In the genomic region with DNA sequence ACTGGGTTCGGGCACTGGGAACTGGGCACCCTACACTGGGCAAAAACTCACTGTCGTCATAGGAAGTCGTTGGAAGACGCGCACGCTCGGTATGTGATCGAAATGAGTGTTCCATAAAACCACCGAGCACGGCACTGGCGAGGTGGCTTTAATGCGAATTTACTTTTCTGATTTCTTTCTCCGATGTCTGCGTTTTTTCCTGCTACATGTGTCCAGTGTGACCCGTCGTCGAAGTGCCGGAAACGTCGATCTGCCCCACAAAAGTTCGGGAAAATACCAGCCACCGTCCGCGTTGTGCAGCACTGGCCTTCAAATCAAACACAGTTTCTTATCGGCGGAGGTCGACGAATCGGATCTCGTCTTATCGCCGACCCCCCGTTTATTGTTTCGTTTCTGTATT, we compare ENCODE assay signal across 1 fruit fly cellular context.
TF ChIP-seq lines count a peak whose summit lies in the region.

TSS of gene Kdm5 (minus strand) at position 255 of the 400 bp plus-strand sequence.

TF ChIP-seq in whole organism, embryonic, 481 proteins besides CTCF, POLR2A, EP300 and RAD21 (continued from another document and continues in another):
- TF ChIP-seq Sox102F (GFP tag; optimal IDR thresholded peaks at IDR 0.05; lab: Kevin White, UChicago), result no peak
- TF ChIP-seq Eip74EF (GFP tag; optimal IDR thresholded peaks at IDR 0.05; lab: Kevin White, UChicago), result no peak
- no peak for TF ChIP-seq CG31388 (GFP tag; optimal IDR thresholded peaks at IDR 0.05; lab: Kevin White, UChicago)
- no peak for TF ChIP-seq CG6683 (GFP tag; optimal IDR thresholded peaks at IDR 0.05; lab: Kevin White, UChicago)
- TF ChIP-seq ro (GFP tag; IDR thresholded peaks at IDR 0.05; lab: Robert Waterston, UW), result no peak
- no peak for TF ChIP-seq NfI (GFP tag; optimal IDR thresholded peaks at IDR 0.05; lab: Kevin White, UChicago)
- TF ChIP-seq org-1 (GFP tag; optimal IDR thresholded peaks at IDR 0.05; lab: Kevin White, UChicago), result no peak
- TF ChIP-seq vvl (GFP tag; IDR thresholded peaks at IDR 0.05; lab: Robert Waterston, UW), result peak; percentile 61
- no peak for TF ChIP-seq Hey (tag; optimal IDR thresholded peaks at IDR 0.05; lab: Kevin White, UChicago)
- no peak for TF ChIP-seq CG2202 (tag; optimal IDR thresholded peaks at IDR 0.05; lab: Kevin White, UChicago)
- peak; percentile 30 for TF ChIP-seq CG9727 (GFP tag; optimal IDR thresholded peaks at IDR 0.05; lab: Kevin White, UChicago)
- TF ChIP-seq gem (tag; optimal IDR thresholded peaks at IDR 0.05; lab: Kevin White, UChicago), result no peak
- TF ChIP-seq D19A (tag; optimal IDR thresholded peaks at IDR 0.05; lab: Kevin White, UChicago), result no peak
- no peak for TF ChIP-seq dimm (GFP tag; IDR thresholded peaks at IDR 0.05; lab: Robert Waterston, UW)
- peak; percentile 44 for TF ChIP-seq dm (GFP tag; optimal IDR thresholded peaks at IDR 0.05; lab: Kevin White, UChicago)
- TF ChIP-seq stwl (tag; optimal IDR thresholded peaks at IDR 0.05; lab: Kevin White, UChicago), result peak; percentile 71
- no peak for TF ChIP-seq gsb-n (tag; optimal IDR thresholded peaks at IDR 0.05; lab: Kevin White, UChicago)
- no peak for TF ChIP-seq zf30C (GFP tag; optimal IDR thresholded peaks at IDR 0.05; lab: Kevin White, UChicago)
- TF ChIP-seq lilli (GFP tag; optimal IDR thresholded peaks at IDR 0.05; lab: Kevin White, UChicago), result peak; percentile 13
- TF ChIP-seq CG3726 (GFP tag; IDR thresholded peaks at IDR 0.05; lab: Robert Waterston, UW), result no peak
- no peak for TF ChIP-seq unpg (GFP tag; optimal IDR thresholded peaks at IDR 0.05; lab: Kevin White, UChicago)
- TF ChIP-seq Sry-β (GFP tag; optimal IDR thresholded peaks at IDR 0.05; lab: Kevin White, UChicago), result no peak
- 0 out of 2 replicates have a peak, but pooled peaks have one; percentile 14 for TF ChIP-seq CG6689 (GFP tag; IDR thresholded peaks at IDR 0.05; lab: Robert Waterston, UW)
- TF ChIP-seq Adf1 (GFP tag; IDR thresholded peaks at IDR 0.05; lab: Robert Waterston, UW), result 0 out of 2 replicates have a peak, but pooled peaks have one; percentile 27
- TF ChIP-seq CG8359 (GFP tag; optimal IDR thresholded peaks at IDR 0.05; lab: Kevin White, UChicago; ENCODE audit: borderline replicate concordance), result peak; percentile 16
- TF ChIP-seq Poxn (GFP tag; IDR thresholded peaks at IDR 0.05; lab: Robert Waterston, UW), result no peak
- peak; percentile 43 for TF ChIP-seq BEAF-32 (GFP tag; optimal IDR thresholded peaks at IDR 0.05; lab: Kevin White, UChicago)
- TF ChIP-seq dysf (GFP tag; IDR thresholded peaks at IDR 0.05; lab: Robert Waterston, UW), result no peak; the same call in 2 of the 3 replicates
- no peak; the same call in 1 of the 2 replicates for TF ChIP-seq bbx (GFP tag; IDR thresholded peaks at IDR 0.05; lab: Robert Waterston, UW; ENCODE audit: partially characterized antibody)
- TF ChIP-seq sr (GFP tag; IDR thresholded peaks at IDR 0.05; lab: Robert Waterston, UW), result no peak
- TF ChIP-seq CG42726 (GFP tag; IDR thresholded peaks at IDR 0.05; lab: Robert Waterston, UW; ENCODE audit: partially characterized antibody), result no peak
- TF ChIP-seq lov (optimal IDR thresholded peaks at IDR 0.05; lab: Kevin White, UChicago), result no peak
- no peak for TF ChIP-seq lov (GFP tag; IDR thresholded peaks at IDR 0.05; lab: Robert Waterston, UW)
- TF ChIP-seq CG7987 (GFP tag; optimal IDR thresholded peaks at IDR 0.05; lab: Kevin White, UChicago), result peak; percentile 47
- no peak for TF ChIP-seq CG5953 (GFP tag; IDR thresholded peaks at IDR 0.05; lab: Robert Waterston, UW)
- no peak for TF ChIP-seq sd (tag; optimal IDR thresholded peaks at IDR 0.05; lab: Kevin White, UChicago)
- TF ChIP-seq MTF-1 (GFP tag; optimal IDR thresholded peaks at IDR 0.05; lab: Kevin White, UChicago; ENCODE audit: borderline replicate concordance), result peak; percentile 30
- peak; percentile 90 for TF ChIP-seq grn (GFP tag; optimal IDR thresholded peaks at IDR 0.05; lab: Kevin White, UChicago)
- no peak for TF ChIP-seq ac (GFP tag; optimal IDR thresholded peaks at IDR 0.05; lab: Kevin White, UChicago)
- TF ChIP-seq CG7839 (tag; optimal IDR thresholded peaks at IDR 0.05; lab: Kevin White, UChicago), result peak; percentile 4
- peak; percentile 57 for TF ChIP-seq Atf6 (GFP tag; IDR thresholded peaks at IDR 0.05; lab: Robert Waterston, UW)
- TF ChIP-seq CG1603 (tag; optimal IDR thresholded peaks at IDR 0.05; lab: Kevin White, UChicago), result peak; percentile 82
- no peak for TF ChIP-seq hkb (optimal IDR thresholded peaks at IDR 0.05; lab: Kevin White, UChicago)
- peak; percentile 41; the same call in 1 of the 2 replicates for TF ChIP-seq hkb (GFP tag; IDR thresholded peaks at IDR 0.05; lab: Robert Waterston, UW)
- TF ChIP-seq p53 (GFP tag; optimal IDR thresholded peaks at IDR 0.05; lab: Kevin White, UChicago), result peak; percentile 22
- TF ChIP-seq Lhr (GFP tag; optimal IDR thresholded peaks at IDR 0.05; lab: Kevin White, UChicago), result peak; percentile 60
- peak; percentile 44 for TF ChIP-seq CG17802 (tag; optimal IDR thresholded peaks at IDR 0.05; lab: Kevin White, UChicago)
- peak; percentile 64 for TF ChIP-seq CG33213 (GFP tag; optimal IDR thresholded peaks at IDR 0.05; lab: Kevin White, UChicago)
- TF ChIP-seq z (GFP tag; IDR thresholded peaks at IDR 0.05; lab: Robert Waterston, UW), result no peak
- peak; percentile 19 for TF ChIP-seq CG34376 (GFP tag; optimal IDR thresholded peaks at IDR 0.05; lab: Kevin White, UChicago)
- TF ChIP-seq Oli (tag; optimal IDR thresholded peaks at IDR 0.05; lab: Kevin White, UChicago), result no peak
- peak in 1 of 2 experiments; percentile 12 for TF ChIP-seq crp (GFP tag; optimal IDR thresholded peaks at IDR 0.05; lab: Kevin White, UChicago)
- no peak for TF ChIP-seq CG4707 (GFP tag; optimal IDR thresholded peaks at IDR 0.05; lab: Kevin White, UChicago)
- TF ChIP-seq fd102C (GFP tag; optimal IDR thresholded peaks at IDR 0.05; lab: Kevin White, UChicago), result no peak
- no peak for TF ChIP-seq CG17612 (GFP tag; IDR thresholded peaks at IDR 0.05; lab: Robert Waterston, UW)
- no peak for TF ChIP-seq Ravus (GFP tag; IDR thresholded peaks at IDR 0.05; lab: Robert Waterston, UW)
- peak; percentile 61 for TF ChIP-seq CG9932 (GFP tag; IDR thresholded peaks at IDR 0.05; lab: Robert Waterston, UW)
- TF ChIP-seq CG10543 (GFP tag; optimal IDR thresholded peaks at IDR 0.05; lab: Kevin White, UChicago), result peak; percentile 78
- no peak for TF ChIP-seq kay (GFP tag; optimal IDR thresholded peaks at IDR 0.05; lab: Kevin White, UChicago)
- TF ChIP-seq CG12391 (tag; optimal IDR thresholded peaks at IDR 0.05; lab: Kevin White, UChicago), result peak; percentile 9
- TF ChIP-seq Doc2 (GFP tag; IDR thresholded peaks at IDR 0.05; lab: Robert Waterston, UW), result no peak
- peak; percentile 39 for TF ChIP-seq Meics (GFP tag; optimal IDR thresholded peaks at IDR 0.05; lab: Kevin White, UChicago)
- TF ChIP-seq ewg (GFP tag; optimal IDR thresholded peaks at IDR 0.05; lab: Kevin White, UChicago), result peak; percentile 51
- no peak for TF ChIP-seq fd96Cb (tag; optimal IDR thresholded peaks at IDR 0.05; lab: Kevin White, UChicago)
- no peak for TF ChIP-seq CG4282 (GFP tag; optimal IDR thresholded peaks at IDR 0.05; lab: Kevin White, UChicago)
- 0 out of 4 replicates have a peak, but pooled peaks have one; percentile 59 for TF ChIP-seq chinmo (GFP tag; IDR thresholded peaks at IDR 0.05; lab: Robert Waterston, UW; ENCODE audit: partially characterized antibody)
- TF ChIP-seq H2.0 (GFP tag; IDR thresholded peaks at IDR 0.05; lab: Robert Waterston, UW), result no peak
- peak; percentile 41 for TF ChIP-seq B-H2 (GFP tag; optimal IDR thresholded peaks at IDR 0.05; lab: Kevin White, UChicago)
- TF ChIP-seq Lim3 (GFP tag; IDR thresholded peaks at IDR 0.05; lab: Robert Waterston, UW), result no peak
- no peak for TF ChIP-seq BtbVII (GFP tag; optimal IDR thresholded peaks at IDR 0.05; lab: Kevin White, UChicago)
- peak; percentile 25 for TF ChIP-seq CG18599 (GFP tag; optimal IDR thresholded peaks at IDR 0.05; lab: Kevin White, UChicago)
- peak; percentile 49; the same call in 1 of the 2 replicates for TF ChIP-seq sob (GFP tag; IDR thresholded peaks at IDR 0.05; lab: Robert Waterston, UW)
- peak; percentile 42 for TF ChIP-seq CG17829 (tag; optimal IDR thresholded peaks at IDR 0.05; lab: Kevin White, UChicago)
- TF ChIP-seq CG2116 (GFP tag; optimal IDR thresholded peaks at IDR 0.05; lab: Kevin White, UChicago), result peak; percentile 26
- TF ChIP-seq fu2 (GFP tag; optimal IDR thresholded peaks at IDR 0.05; lab: Kevin White, UChicago), result peak; percentile 35
- TF ChIP-seq pros (GFP tag; optimal IDR thresholded peaks at IDR 0.05; lab: Kevin White, UChicago), result no peak
- TF ChIP-seq sisA (GFP tag; IDR thresholded peaks at IDR 0.05; lab: Robert Waterston, UW), result no peak
- TF ChIP-seq crol (GFP tag; IDR thresholded peaks at IDR 0.05; lab: Robert Waterston, UW), result peak; percentile 48; the same call in 1 of the 2 replicates
- no peak for TF ChIP-seq CG15479 (GFP tag; optimal IDR thresholded peaks at IDR 0.05; lab: Kevin White, UChicago)
- peak; percentile 64 for TF ChIP-seq lab (GFP tag; optimal IDR thresholded peaks at IDR 0.05; lab: Kevin White, UChicago)
- no peak for TF ChIP-seq esg (GFP tag; conservative IDR thresholded peaks at IDR 0.05; lab: Robert Waterston, UW)
- peak; percentile 91 for TF ChIP-seq MESR4 (GFP tag; optimal IDR thresholded peaks at IDR 0.05; lab: Kevin White, UChicago)
- TF ChIP-seq ERR (GFP tag; optimal IDR thresholded peaks at IDR 0.05; lab: Kevin White, UChicago), result no peak
- TF ChIP-seq D19B (GFP tag; optimal IDR thresholded peaks at IDR 0.05; lab: Kevin White, UChicago), result no peak
- TF ChIP-seq CG15011 (GFP tag; optimal IDR thresholded peaks at IDR 0.05; lab: Kevin White, UChicago), result no peak
- TF ChIP-seq CG10366 (GFP tag; IDR thresholded peaks at IDR 0.05; lab: Robert Waterston, UW), result peak; percentile 24; the same call in 1 of the 2 replicates
- TF ChIP-seq Nf-YC (tag; optimal IDR thresholded peaks at IDR 0.05; lab: Kevin White, UChicago), result peak; percentile 68
- no peak for TF ChIP-seq Dip2 (GFP tag; IDR thresholded peaks at IDR 0.05; lab: Robert Waterston, UW)
- peak; percentile 62; the same call in 1 of the 3 replicates for TF ChIP-seq ken (GFP tag; IDR thresholded peaks at IDR 0.05; lab: Robert Waterston, UW)
- TF ChIP-seq MBD-R2 (GFP tag; IDR thresholded peaks at IDR 0.05; lab: Robert Waterston, UW), result peak; percentile 67
- TF ChIP-seq CG17328 (GFP tag; IDR thresholded peaks at IDR 0.05; lab: Robert Waterston, UW), result 0 out of 2 replicates have a peak, but pooled peaks have one; percentile 12
- no peak for TF ChIP-seq CG11696 (GFP tag; IDR thresholded peaks at IDR 0.05; lab: Robert Waterston, UW)
- TF ChIP-seq luna (GFP tag; optimal IDR thresholded peaks at IDR 0.05; lab: Kevin White, UChicago), result no peak
- TF ChIP-seq Ssrp (tag; optimal IDR thresholded peaks at IDR 0.05; lab: Kevin White, UChicago), result no peak
- peak; percentile 11 for TF ChIP-seq Fer3 (tag; optimal IDR thresholded peaks at IDR 0.05; lab: Kevin White, UChicago)
- peak; percentile 30 for TF ChIP-seq tin (GFP tag; optimal IDR thresholded peaks at IDR 0.05; lab: Kevin White, UChicago)
- peak; percentile 89 for TF ChIP-seq CG9797 (GFP tag; optimal IDR thresholded peaks at IDR 0.05; lab: Kevin White, UChicago)
- no peak for TF ChIP-seq CG16815 (GFP tag; optimal IDR thresholded peaks at IDR 0.05; lab: Kevin White, UChicago)
- TF ChIP-seq ase (GFP tag; IDR thresholded peaks at IDR 0.05; lab: Robert Waterston, UW), result no peak
- peak; percentile 44 for TF ChIP-seq Dip3 (GFP tag; optimal IDR thresholded peaks at IDR 0.05; lab: Kevin White, UChicago)
- no peak for TF ChIP-seq CG6272 (GFP tag; IDR thresholded peaks at IDR 0.05; lab: Robert Waterston, UW)
- TF ChIP-seq kah (GFP tag; optimal IDR thresholded peaks at IDR 0.05; lab: Kevin White, UChicago), result no peak
- TF ChIP-seq gce (GFP tag; IDR thresholded peaks at IDR 0.05; lab: Robert Waterston, UW), result 0 out of 3 replicates have a peak, but pooled peaks have one; percentile 5
- no peak for TF ChIP-seq Hmx (GFP tag; optimal IDR thresholded peaks at IDR 0.05; lab: Kevin White, UChicago)
- peak; percentile 52 for TF ChIP-seq bcd (GFP tag; optimal IDR thresholded peaks at IDR 0.05; lab: Kevin White, UChicago)
- TF ChIP-seq CG4617 (GFP tag; optimal IDR thresholded peaks at IDR 0.05; lab: Kevin White, UChicago; ENCODE audit: borderline replicate concordance), result peak; percentile 87
- peak; percentile 61 for TF ChIP-seq Deaf1 (tag; optimal IDR thresholded peaks at IDR 0.05; lab: Kevin White, UChicago)
- peak in 1 of 2 experiments; percentile 80 for TF ChIP-seq Hr78 (GFP tag; optimal IDR thresholded peaks at IDR 0.05; lab: Kevin White, UChicago)
- peak; percentile 94 for TF ChIP-seq CG10267 (tag; optimal IDR thresholded peaks at IDR 0.05; lab: Kevin White, UChicago)
- TF ChIP-seq CG4730 (GFP tag; IDR thresholded peaks at IDR 0.05; lab: Robert Waterston, UW), result no peak
- TF ChIP-seq ftz-f1 (GFP tag; optimal IDR thresholded peaks at IDR 0.05; lab: Kevin White, UChicago), result peak; percentile 88
- no peak; the same call in 2 of the 3 replicates for TF ChIP-seq croc (GFP tag; conservative IDR thresholded peaks at IDR 0.05; lab: Robert Waterston, UW)
- peak; percentile 2 for TF ChIP-seq CG8089 (GFP tag; optimal IDR thresholded peaks at IDR 0.05; lab: Kevin White, UChicago)
- no peak for TF ChIP-seq CG4854 (GFP tag; optimal IDR thresholded peaks at IDR 0.05; lab: Kevin White, UChicago)
- TF ChIP-seq bowl (GFP tag; IDR thresholded peaks at IDR 0.05; lab: Robert Waterston, UW), result no peak
- TF ChIP-seq Nf-YB (GFP tag; optimal IDR thresholded peaks at IDR 0.05; lab: Kevin White, UChicago), result peak; percentile 54
- peak; percentile 53 for TF ChIP-seq sens (GFP tag; lab: Kevin White, UChicago)
- TF ChIP-seq CG31365 (tag; optimal IDR thresholded peaks at IDR 0.05; lab: Kevin White, UChicago), result no peak
- peak; percentile 93 for TF ChIP-seq Med (GFP tag; lab: Kevin White, UChicago)
- peak; percentile 25 for TF ChIP-seq nmo (GFP tag; optimal IDR thresholded peaks at IDR 0.05; lab: Kevin White, UChicago)
- TF ChIP-seq repo (GFP tag; optimal IDR thresholded peaks at IDR 0.05; lab: Kevin White, UChicago), result peak; percentile 1
- TF ChIP-seq cg (GFP tag; optimal IDR thresholded peaks at IDR 0.05; lab: Kevin White, UChicago), result peak; percentile 67
- TF ChIP-seq CG16813 (GFP tag; IDR thresholded peaks at IDR 0.05; lab: Robert Waterston, UW; ENCODE audit: partially characterized antibody), result 0 out of 3 replicates have a peak, but pooled peaks have one; percentile 36
- 0 out of 2 replicates have a peak, but pooled peaks have one; percentile 26 for TF ChIP-seq unc-4 (GFP tag; IDR thresholded peaks at IDR 0.05; lab: Robert Waterston, UW; ENCODE audit: partially characterized antibody)
- TF ChIP-seq CG3281 (GFP tag; optimal IDR thresholded peaks at IDR 0.05; lab: Kevin White, UChicago), result peak; percentile 51
- TF ChIP-seq gcm (GFP tag; optimal IDR thresholded peaks at IDR 0.05; lab: Kevin White, UChicago), result no peak
- TF ChIP-seq zen (tag; optimal IDR thresholded peaks at IDR 0.05; lab: Kevin White, UChicago), result peak; percentile 16
